Fruit fly (Drosophila melanogaster): Measurements from ENCODE around the gene LpR1.

DNA sequence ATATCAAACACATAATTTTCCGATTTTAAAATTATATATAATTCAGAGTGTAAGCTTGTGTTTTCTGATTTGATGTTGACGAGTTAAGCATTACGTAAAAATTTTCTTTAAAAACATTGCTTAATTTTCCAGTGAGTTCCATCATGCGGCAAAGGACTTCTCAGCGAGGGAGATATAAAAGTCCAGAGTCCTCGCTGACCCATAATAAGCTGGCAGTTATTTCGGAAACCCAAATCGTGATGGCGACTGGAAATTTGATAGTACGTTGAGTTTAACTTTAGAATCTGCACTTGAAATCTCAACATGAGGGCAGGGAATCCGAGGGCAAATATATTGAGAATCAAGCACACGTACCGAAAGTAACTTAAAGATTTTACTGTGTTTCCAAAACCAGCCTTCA lies 12.4 kb upstream of the LpR1 start, which contains the start of the genes CG17197 and CG17198:
- TF ChIP-seq CG1621 (tag; optimal IDR thresholded peaks at IDR 0.05) (no peak), Ets96B (tag; optimal IDR thresholded peaks at IDR 0.05) (no peak), CG10631 (GFP tag; optimal IDR thresholded peaks at IDR 0.05) (no peak), CG9139 (GFP tag; optimal IDR thresholded peaks at IDR 0.05) (no peak)

All from whole organism, prepupa.